Worm (Caenorhabditis elegans): ENCODE data around the gene F28C6.9.

The F28C6.9 gene

ce11 chrII:8569038-8569977 is 40.7 kb downstream of the F28C6.9 start, which contains the start of the genes col-38 and rpl-5:
col-38 (minus strand) TSS chrII:8569088.
rpl-5 (plus strand) TSS chrII:8569927.
- TF ChIP-seq mml-1 (tag; optimal IDR thresholded peaks at IDR 0.05): no peak
- peak; percentile 23 for TF ChIP-seq elt-1 (tag; optimal IDR thresholded peaks at IDR 0.05)
- TF ChIP-seq ceh-16 (tag; optimal IDR thresholded peaks at IDR 0.05): no peak
- TF ChIP-seq ceh-9 (tag; optimal IDR thresholded peaks at IDR 0.05): no peak
- no peak for TF ChIP-seq eor-1 (tag; optimal IDR thresholded peaks at IDR 0.05)
- no peak for TF ChIP-seq unc-39 (tag; optimal IDR thresholded peaks at IDR 0.05)
- peak; percentile 66 for TF ChIP-seq jun-1 (tag; optimal IDR thresholded peaks at IDR 0.05)
- no peak for TF ChIP-seq mdl-1 (tag; optimal IDR thresholded peaks at IDR 0.05)
- peak; percentile 63 for TF ChIP-seq hmg-11 (tag; optimal IDR thresholded peaks at IDR 0.05)
- peak; percentile 99 for TF ChIP-seq pha-4 (tag; optimal IDR thresholded peaks at IDR 0.05)
- TF ChIP-seq daf-12 (tag; optimal IDR thresholded peaks at IDR 0.05): no peak
- peak; percentile 78 for TF ChIP-seq skn-1 (tag; optimal IDR thresholded peaks at IDR 0.05)
- peak; percentile 66 for TF ChIP-seq nhr-43 (tag; optimal IDR thresholded peaks at IDR 0.05; ENCODE audit: poor library complexity, severe bottlenecking)
- peak; percentile 28 for TF ChIP-seq unc-62 (GFP tag; optimal IDR thresholded peaks at IDR 0.05)
- peak; percentile 2 for TF ChIP-seq ztf-4 (tag; optimal IDR thresholded peaks at IDR 0.05)
- TF ChIP-seq nhr-23 (tag; optimal IDR thresholded peaks at IDR 0.05): peak; percentile 96
- TF ChIP-seq ztf-11 (tag; optimal IDR thresholded peaks at IDR 0.05): no peak
- peak; percentile 64 for TF ChIP-seq ceh-28 (tag; optimal IDR thresholded peaks at IDR 0.05)
- TF ChIP-seq nhr-12 (tag; optimal IDR thresholded peaks at IDR 0.05): no peak
- no peak for TF ChIP-seq nhr-237 (tag; optimal IDR thresholded peaks at IDR 0.05)
- no peak for TF ChIP-seq elt-3 (tag; optimal IDR thresholded peaks at IDR 0.05)
- TF ChIP-seq nhr-76 (tag; optimal IDR thresholded peaks at IDR 0.05): no peak
- TF ChIP-seq tbx-2 (tag; optimal IDR thresholded peaks at IDR 0.05): peak; percentile 38
- TF ChIP-seq snpc-4 (tag; optimal IDR thresholded peaks at IDR 0.05): peak; percentile 78
- TF ChIP-seq ZK546.5 (tag; optimal IDR thresholded peaks at IDR 0.05): peak; percentile 84
- no peak for TF ChIP-seq sea-2 (GFP tag; optimal IDR thresholded peaks at IDR 0.05)
- TF ChIP-seq nhr-67 (tag; optimal IDR thresholded peaks at IDR 0.05): no peak
- TF ChIP-seq nhr-77 (tag; optimal IDR thresholded peaks at IDR 0.05): no peak
- TF ChIP-seq fos-1 (tag; optimal IDR thresholded peaks at IDR 0.05): no peak
- no peak for TF ChIP-seq egl-27 (tag; optimal IDR thresholded peaks at IDR 0.05)
- no peak for TF ChIP-seq zag-1 (tag; optimal IDR thresholded peaks at IDR 0.05)
- TF ChIP-seq ama-1 (optimal IDR thresholded peaks at IDR 0.05): peak; percentile 7
- TF ChIP-seq nhr-25 (tag; optimal IDR thresholded peaks at IDR 0.05): peak; percentile 94
- TF ChIP-seq egl-5 (tag; optimal IDR thresholded peaks at IDR 0.05): peak; percentile 87
- peak; percentile 73 for TF ChIP-seq R02D3.7 (tag; optimal IDR thresholded peaks at IDR 0.05)
- TF ChIP-seq nfya-1 (tag; optimal IDR thresholded peaks at IDR 0.05; ENCODE audit: insufficient read depth): peak; percentile 97
- TF ChIP-seq nhr-11 (tag; optimal IDR thresholded peaks at IDR 0.05): peak; percentile 73
- peak; percentile 93 for TF ChIP-seq lin-39 (tag; optimal IDR thresholded peaks at IDR 0.05)
- TF ChIP-seq ceh-82 (tag; optimal IDR thresholded peaks at IDR 0.05): no peak
- TF ChIP-seq nhr-28 (tag; optimal IDR thresholded peaks at IDR 0.05): no peak
- peak; percentile 72 for TF ChIP-seq elt-2 (tag; optimal IDR thresholded peaks at IDR 0.05)
- TF ChIP-seq lin-15B (tag; optimal IDR thresholded peaks at IDR 0.05): peak; percentile 97
- TF ChIP-seq fkh-10 (GFP tag; optimal IDR thresholded peaks at IDR 0.05): peak; percentile 83
- no peak for TF ChIP-seq aly-2 (tag; optimal IDR thresholded peaks at IDR 0.05)
- TF ChIP-seq fkh-2 (tag; optimal IDR thresholded peaks at IDR 0.05): no peak
- TF ChIP-seq pqm-1 (tag; optimal IDR thresholded peaks at IDR 0.05): peak; percentile 51
- peak; percentile 77 for TF ChIP-seq lsy-12 (tag; optimal IDR thresholded peaks at IDR 0.05)
